Fruit fly (Drosophila melanogaster) Kc167 (cell line): ENCODE data around the gene fzo.

Experiments
- Myc ChIP-seq: fragments of >200 bp; optimal IDR thresholded peaks from 2 replicates; lab custom pipeline; 2017; ENCODE audit warnings: missing external identifiers
- Sin3A ChIP-seq: fragments of >200 bp; optimal IDR thresholded peaks from 2 replicates; lab custom pipeline; 2018; ENCODE audit warnings: missing external identifiers
- h ChIP-seq: fragments of >200 bp; optimal IDR thresholded peaks from 3 replicates; lab custom pipeline; 2018; ENCODE audit warnings: missing external identifiers
- insv ChIP-seq: fragments of >200 bp; optimal IDR thresholded peaks from 3 replicates; lab custom pipeline; 2018; ENCODE audit warnings: missing external identifiers
- psq ChIP-seq: fragments of >200 bp; optimal IDR thresholded peaks from 2 replicates; lab custom pipeline; 2017; ENCODE audit warnings: missing external identifiers
- ttk ChIP-seq: sonication (Bioruptor generic); optimal IDR thresholded peaks from 2 replicates; lab custom pipeline; 2017; ENCODE audit warnings: missing external identifiers

- TF ChIP-seq insv (no peak), psq (lab: Kevin White, UChicago) (no peak), h (lab: Kevin White, UChicago) (no peak), Sin3A (lab: Kevin White, UChicago) (no peak), Myc (no peak), ttk (no peak)
Observed at dm6 chr3R:23223151-23223810, 19.4 kb upstream of the fzo start.
